Worm (Caenorhabditis elegans): ENCODE data around the gene srh-67.

srh-67 gene

ce11 chrII:12547547-12547946, 38.8 kb downstream of the srh-67 start, which contains the start of gene F49C5.16:
TSS of gene F49C5.16 (plus strand) at chrII:12547847.
- TF ChIP-seq nhr-120 (GFP tag; IDR thresholded peaks at IDR 0.05) (no peak), let-526 (GFP tag; IDR thresholded peaks at IDR 0.05) (no peak), egrh-3 (GFP tag; IDR thresholded peaks at IDR 0.05) (no peak), nfya-2 (GFP tag; IDR thresholded peaks at IDR 0.05) (no peak), egl-18 (GFP tag; IDR thresholded peaks at IDR 0.05) (no peak), F57A8.1 (GFP tag; optimal IDR thresholded peaks at IDR 0.05) (no peak), F57C9.4 (tag; optimal IDR thresholded peaks at IDR 0.05) (no peak), mel-28 (tag; optimal IDR thresholded peaks at IDR 0.05; ENCODE audit: borderline replicate concordance) (no peak), chd-7 (tag; optimal IDR thresholded peaks at IDR 0.05) (no peak), aptf-3 (GFP tag; IDR thresholded peaks at IDR 0.05) (no peak), ceh-58 (GFP tag; IDR thresholded peaks at IDR 0.05) (no peak), atf-7 (tag; optimal IDR thresholded peaks at IDR 0.05) (no peak), lag-1 (GFP tag; IDR thresholded peaks at IDR 0.05) (no peak), madf-10 (tag; optimal IDR thresholded peaks at IDR 0.05) (no peak), ceh-27 (GFP tag; optimal IDR thresholded peaks at IDR 0.05) (no peak), F55B11.4 (tag; optimal IDR thresholded peaks at IDR 0.05; ENCODE audit: borderline replicate concordance, insufficient read depth) (no peak), B0019.2 (GFP tag; conservative IDR thresholded peaks at IDR 0.05) (no peak), dox-1 (GFP tag; IDR thresholded peaks at IDR 0.05) (no peak), F22D6.2 (tag; optimal IDR thresholded peaks at IDR 0.05) (no peak), snpc-1.1 (tag; optimal IDR thresholded peaks at IDR 0.05; ENCODE audit: insufficient read depth) (no peak)

DNA sequence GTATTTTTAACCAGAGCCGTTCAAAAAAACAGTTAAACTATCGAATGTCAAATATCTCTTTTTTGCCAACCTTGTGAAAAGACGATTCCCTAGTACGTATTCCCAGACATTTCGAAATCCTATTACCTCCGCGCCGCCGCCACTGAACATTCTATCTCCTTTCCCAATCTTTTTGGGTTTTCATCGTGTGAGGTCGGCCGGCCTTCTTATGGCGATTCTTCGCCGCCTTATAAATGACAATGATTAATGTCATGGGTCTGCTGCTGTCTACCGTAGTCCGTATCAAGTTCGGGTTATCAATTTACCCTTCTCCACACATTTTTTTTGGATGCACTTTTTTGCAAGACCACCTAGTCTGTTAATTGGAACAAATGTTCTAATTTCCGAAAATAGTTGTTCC, 40.9 kb downstream of the srh-67 start:
- no peak for TF ChIP-seq madf-10 (tag; optimal IDR thresholded peaks at IDR 0.05)
- no peak for TF ChIP-seq gei-17 (GFP tag; optimal IDR thresholded peaks at IDR 0.05)
- TF ChIP-seq nfya-1 (tag; optimal IDR thresholded peaks at IDR 0.05; ENCODE audit: borderline replicate concordance, insufficient read depth) = no peak
- TF ChIP-seq ekl-4 (GFP tag; IDR thresholded peaks at IDR 0.05) = no peak
- no peak for TF ChIP-seq aptf-2 (GFP tag; conservative IDR thresholded peaks at IDR 0.05)
- no peak for TF ChIP-seq nhr-27 (tag; optimal IDR thresholded peaks at IDR 0.05)
- no peak for TF ChIP-seq somi-1 (GFP tag; optimal IDR thresholded peaks at IDR 0.05)
- TF ChIP-seq F57C9.4 (tag; optimal IDR thresholded peaks at IDR 0.05) = no peak
- TF ChIP-seq repo-1 (tag; optimal IDR thresholded peaks at IDR 0.05) = no peak
- no peak for TF ChIP-seq chd-7 (tag; optimal IDR thresholded peaks at IDR 0.05)
- no peak for TF ChIP-seq sea-2 (GFP tag; IDR thresholded peaks at IDR 0.05)
- no peak for TF ChIP-seq Y95B8A.8 (GFP tag; IDR thresholded peaks at IDR 0.05)
- no peak for TF ChIP-seq ceh-40 (GFP tag; IDR thresholded peaks at IDR 0.05)
- TF ChIP-seq snpc-4 (GFP tag; optimal IDR thresholded peaks at IDR 0.05) = no peak
- no peak for TF ChIP-seq snpc-4 (tag; optimal IDR thresholded peaks at IDR 0.05)

DNA sequence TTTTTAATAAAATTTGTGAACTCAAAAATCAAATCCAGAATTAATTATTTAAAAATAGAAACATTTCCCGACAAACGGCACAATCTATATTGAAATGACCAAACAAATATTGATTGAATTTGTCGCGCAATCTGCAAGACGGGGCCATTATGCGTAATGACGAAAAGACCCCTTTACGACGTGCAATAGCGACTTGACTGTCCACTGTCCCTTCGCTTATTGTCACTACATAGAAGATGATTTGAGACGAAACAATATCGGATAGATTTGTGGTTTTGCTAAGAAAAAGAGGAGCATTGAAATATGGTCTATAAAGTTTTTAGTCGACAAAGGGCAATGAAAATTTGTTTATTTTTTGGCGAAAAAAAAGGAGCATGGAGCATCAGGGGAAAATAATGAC, 42.2 kb downstream of the srh-67 start:
- no peak for TF ChIP-seq cebp-2 (GFP tag; IDR thresholded peaks at IDR 0.05)
- no peak for TF ChIP-seq B0019.2 (GFP tag; conservative IDR thresholded peaks at IDR 0.05)
- TF ChIP-seq aptf-2 (GFP tag; conservative IDR thresholded peaks at IDR 0.05) = no peak
- TF ChIP-seq ama-1 (optimal IDR thresholded peaks at IDR 0.05) = no peak
- TF ChIP-seq ama-1 (GFP tag; optimal IDR thresholded peaks at IDR 0.05) = no peak
- TF ChIP-seq zfh-2 (GFP tag; conservative IDR thresholded peaks at IDR 0.05) = no peak
- TF ChIP-seq ceh-79 (tag; optimal IDR thresholded peaks at IDR 0.05) = no peak
- no peak for TF ChIP-seq lsy-27 (tag; optimal IDR thresholded peaks at IDR 0.05; ENCODE audit: borderline replicate concordance, insufficient read depth)
- TF ChIP-seq lag-1 (GFP tag; IDR thresholded peaks at IDR 0.05) = no peak
